Fruit fly (Drosophila melanogaster) whole organism, embryonic: Measurements from ENCODE around the gene CG31365.

Experiments used
- Atf6 ChIP-seq: fragments of 200-800 bp; sonication (Bioruptor generic); IDR thresholded peaks from 2 replicates; pipeline ENCODE4 v1.3.6; 2022; ENCODE audit warnings: missing biosample characterization, missing genetic modification characterization
- Bgb ChIP-seq: fragments of 200-800 bp; sonication (Bioruptor generic); IDR thresholded peaks from 2 replicates; pipeline ENCODE4 v1.3.6; 2022; ENCODE audit warnings: missing biosample characterization, missing genetic modification characterization; ENCODE audit not compliant: partially characterized antibody
- CG10979 ChIP-seq: fragments of 200-800 bp; sonication (Bioruptor generic); optimal IDR thresholded peaks from 2 replicates; lab custom pipeline; 2018; ENCODE audit warnings: missing biosample characterization, mild to moderate bottlenecking, missing genetic modification characterization, moderate library complexity
- CG12104 ChIP-seq: fragments of 200-800 bp; sonication (Bioruptor generic); optimal IDR thresholded peaks from 3 replicates; lab custom pipeline; 2016; ENCODE audit warnings: missing biosample characterization, missing genetic modification characterization
- CG13123 ChIP-seq: fragments of 200-800 bp; sonication (Bioruptor generic); optimal IDR thresholded peaks from 2 replicates; lab custom pipeline; 2016; ENCODE audit warnings: missing biosample characterization, missing genetic modification characterization
- CG14441 ChIP-seq: fragments of 200-800 bp; sonication (Bioruptor generic); IDR thresholded peaks from 2 replicates; pipeline ENCODE4 v1.3.6; 2022; ENCODE audit warnings: missing biosample characterization, missing genetic modification characterization
- CG15696 ChIP-seq: fragments of 200-800 bp; sonication (Bioruptor generic); optimal IDR thresholded peaks from 2 replicates; lab custom pipeline; 2019; ENCODE audit warnings: missing biosample characterization, mild to moderate bottlenecking, missing genetic modification characterization, moderate library complexity
- CG2116 ChIP-seq: fragments of 200-800 bp; sonication (Bioruptor generic); optimal IDR thresholded peaks from 3 replicates; lab custom pipeline; 2018; ENCODE audit warnings: missing biosample characterization, mild to moderate bottlenecking, missing genetic modification characterization
- CG2712 ChIP-seq: fragments of 200-800 bp; optimal IDR thresholded peaks from 3 replicates; lab custom pipeline; 2019; ENCODE audit warnings: missing biosample characterization, mild to moderate bottlenecking, missing genetic modification characterization, moderate library complexity
- CG30403 ChIP-seq: fragments of 200-800 bp; sonication (Bioruptor generic); optimal IDR thresholded peaks from 3 replicates; lab custom pipeline; 2016; ENCODE audit warnings: missing biosample characterization, missing genetic modification characterization
- CG32532 ChIP-seq: fragments of 200-800 bp; sonication (Bioruptor generic); IDR thresholded peaks from 2 replicates; pipeline ENCODE4 v1.3.6; 2022; ENCODE audit warnings: missing biosample characterization, missing genetic modification characterization
- CG3995 ChIP-seq: fragments of 200-800 bp; sonication (Bioruptor generic); optimal IDR thresholded peaks from 3 replicates; lab custom pipeline; 2016; ENCODE audit warnings: missing biosample characterization, missing genetic modification characterization
- CG4404 ChIP-seq: fragments of 200-800 bp; sonication (Bioruptor generic); IDR thresholded peaks from 2 replicates; pipeline ENCODE4 v1.3.6; 2022; ENCODE audit warnings: missing biosample characterization, missing genetic modification characterization
- CG5180 ChIP-seq: fragments of 200-800 bp; sonication (Bioruptor generic); optimal IDR thresholded peaks from 3 replicates; lab custom pipeline; 2017; ENCODE audit warnings: missing biosample characterization, missing genetic modification characterization, mild to moderate bottlenecking, moderate library complexity, missing genetic modification reagents
- CG5953 ChIP-seq: fragments of 200-800 bp; sonication (Bioruptor generic); IDR thresholded peaks from 2 replicates; pipeline ENCODE4 v1.3.6; 2022; ENCODE audit warnings: missing biosample characterization, missing genetic modification characterization
- CG7357 ChIP-seq: fragments of 200-800 bp; sonication (Bioruptor generic); IDR thresholded peaks from 3 replicates; pipeline ENCODE4 v1.3.6; 2022; ENCODE audit warnings: missing biosample characterization, missing genetic modification characterization
- CG8281 ChIP-seq: fragments of 200-800 bp; sonication (Bioruptor generic); optimal IDR thresholded peaks from 2 replicates; lab custom pipeline; 2018; ENCODE audit warnings: missing biosample characterization, mild to moderate bottlenecking, missing genetic modification characterization, moderate library complexity
- CG8359 ChIP-seq: fragments of 200-800 bp; sonication (Bioruptor generic); optimal IDR thresholded peaks from 2 replicates; lab custom pipeline; 2017; ENCODE audit warnings: missing biosample characterization, mild to moderate bottlenecking, missing genetic modification characterization, borderline replicate concordance
- CG9817 ChIP-seq: fragments of 200-800 bp; sonication (Bioruptor generic); optimal IDR thresholded peaks from 2 replicates; lab custom pipeline; 2018; ENCODE audit warnings: missing biosample characterization, mild to moderate bottlenecking, missing genetic modification characterization, moderate library complexity
- Camta ChIP-seq: fragments of 200-800 bp; sonication (Bioruptor generic); optimal IDR thresholded peaks from 2 replicates; lab custom pipeline; 2016; ENCODE audit warnings: missing biosample characterization, missing genetic modification characterization
- D19A ChIP-seq: fragments of 200-800 bp; optimal IDR thresholded peaks from 3 replicates; lab custom pipeline; 2019; ENCODE audit warnings: missing biosample characterization, mild to moderate bottlenecking, missing genetic modification characterization, moderate library complexity
- Elba2 ChIP-seq: fragments of 200-800 bp; sonication (Bioruptor generic); optimal IDR thresholded peaks from 3 replicates; lab custom pipeline; 2016; ENCODE audit warnings: missing biosample characterization, missing genetic modification characterization
- Gsc ChIP-seq: fragments of 200-800 bp; sonication (Bioruptor generic); IDR thresholded peaks from 2 replicates; pipeline ENCODE4 v1.3.6; 2022; ENCODE audit warnings: missing biosample characterization, missing genetic modification characterization
- Hey ChIP-seq: fragments of 200-800 bp; sonication (Bioruptor generic); optimal IDR thresholded peaks from 3 replicates; lab custom pipeline; 2018; ENCODE audit warnings: missing biosample characterization, mild to moderate bottlenecking, missing genetic modification characterization
- Lpt ChIP-seq: fragments of >200 bp; optimal IDR thresholded peaks from 2 replicates; lab custom pipeline; 2018; ENCODE audit warnings: missing biosample characterization, missing genetic modification characterization
- Meics ChIP-seq: fragments of 200-800 bp; sonication (Bioruptor generic); optimal IDR thresholded peaks from 2 replicates; lab custom pipeline; 2017; ENCODE audit warnings: missing biosample characterization, mild to moderate bottlenecking, missing genetic modification characterization
- Neu2 ChIP-seq: fragments of 200-800 bp; sonication (Bioruptor generic); optimal IDR thresholded peaks from 3 replicates; lab custom pipeline; 2016; ENCODE audit warnings: missing biosample characterization, missing genetic modification characterization, borderline replicate concordance
- Pdp1 ChIP-seq, 2 experiments: fragments of 200-800 bp; sonication (Bioruptor generic); optimal IDR thresholded peaks; 3 replicates each; lab custom pipeline; 2016; ENCODE audit warnings: missing biosample characterization in 2 of 2, missing genetic modification characterization in 2 of 2, mild to moderate bottlenecking in 1 of 2, moderate library complexity in 1 of 2
- Rfx ChIP-seq: fragments of 200-800 bp; sonication (Bioruptor generic); IDR thresholded peaks from 2 replicates; pipeline ENCODE4 v1.3.6; 2022; ENCODE audit warnings: missing biosample characterization, missing genetic modification characterization
- Trl ChIP-seq, 3 experiments: fragments of >200 bp in 2 of 3; fragments of 200-800 bp in 1 of 3; sonication (Bioruptor generic) in 1 of 3; optimal IDR thresholded peaks; 2 replicates in 1 of 3; 3 replicates in 2 of 3; lab custom pipeline; 2016 to 2017; ENCODE audit warnings: missing biosample characterization in 1 of 3, missing genetic modification characterization in 1 of 3
- ab ChIP-seq: fragments of 200-800 bp; sonication (Bioruptor generic); optimal IDR thresholded peaks from 2 replicates; lab custom pipeline; 2016; ENCODE audit warnings: missing biosample characterization, missing genetic modification characterization
- abd-A ChIP-seq: fragments of 200-800 bp; sonication (Bioruptor generic); optimal IDR thresholded peaks from 3 replicates; lab custom pipeline; 2019; ENCODE audit warnings: missing biosample characterization, mild to moderate bottlenecking, missing genetic modification characterization, moderate library complexity
- bowl ChIP-seq: fragments of 200-800 bp; sonication (Bioruptor generic); IDR thresholded peaks from 2 replicates; pipeline ENCODE4 v1.3.6; 2022; ENCODE audit warnings: missing biosample characterization, missing genetic modification characterization
- cato ChIP-seq: fragments of 200-800 bp; sonication (Bioruptor generic); optimal IDR thresholded peaks from 2 replicates; lab custom pipeline; 2016; ENCODE audit warnings: missing biosample characterization, missing genetic modification characterization, borderline replicate concordance
- gsb ChIP-seq: fragments of 200-800 bp; sonication (Bioruptor generic); IDR thresholded peaks from 2 replicates; pipeline ENCODE4 v1.3.6; 2022; ENCODE audit warnings: missing biosample characterization, missing genetic modification characterization
- lmd ChIP-seq: fragments of 200-800 bp; sonication (Bioruptor generic); IDR thresholded peaks from 2 replicates; pipeline ENCODE4 v1.3.6; 2022; ENCODE audit warnings: missing biosample characterization, missing genetic modification characterization
- maf-S ChIP-seq: fragments of 200-800 bp; sonication (Bioruptor generic); optimal IDR thresholded peaks from 2 replicates; lab custom pipeline; 2016; ENCODE audit warnings: missing biosample characterization, missing genetic modification characterization
- onecut ChIP-seq: fragments of 200-800 bp; sonication (Bioruptor generic); IDR thresholded peaks from 2 replicates; pipeline ENCODE4 v1.3.6; 2022; ENCODE audit warnings: missing biosample characterization, missing genetic modification characterization
- org-1 ChIP-seq: fragments of 200-800 bp; sonication (Bioruptor generic); optimal IDR thresholded peaks from 2 replicates; lab custom pipeline; 2017; ENCODE audit warnings: missing biosample characterization, missing genetic modification characterization
- peb ChIP-seq: fragments of 200-800 bp; sonication (Bioruptor generic); IDR thresholded peaks from 2 replicates; pipeline ENCODE4 v1.3.6; 2022; ENCODE audit warnings: missing biosample characterization, missing genetic modification characterization
- pita ChIP-seq: fragments of 200-800 bp; sonication (Bioruptor generic); optimal IDR thresholded peaks from 2 replicates; lab custom pipeline; 2017; ENCODE audit warnings: missing biosample characterization, mild to moderate bottlenecking, missing genetic modification characterization
- prd ChIP-seq, 3 experiments: fragments of >200 bp in 2 of 3; fragments of 200-800 bp in 1 of 3; sonication (Bioruptor generic) in 1 of 3; optimal IDR thresholded peaks in 2 of 3; IDR thresholded peaks in 1 of 3; 2 replicates in 2 of 3; 3 replicates in 1 of 3; pipeline versions ENCODE4 v1.3.6 to Lab custom; 2017 to 2022; ENCODE audit warnings: missing biosample characterization in 1 of 3, missing genetic modification characterization in 1 of 3
- pros ChIP-seq: fragments of 200-800 bp; sonication (Bioruptor generic); optimal IDR thresholded peaks from 3 replicates; lab custom pipeline; 2019; ENCODE audit warnings: missing biosample characterization, mild to moderate bottlenecking, missing genetic modification characterization, moderate library complexity
- row ChIP-seq: fragments of 200-800 bp; sonication (Bioruptor generic); IDR thresholded peaks from 3 replicates; pipeline ENCODE4 v1.3.6; 2022; ENCODE audit warnings: missing biosample characterization, missing genetic modification characterization
- run ChIP-seq: fragments of 200-800 bp; sonication (Bioruptor generic); optimal IDR thresholded peaks from 3 replicates; lab custom pipeline; 2018; ENCODE audit warnings: missing biosample characterization, mild to moderate bottlenecking, missing genetic modification characterization
- salm ChIP-seq: fragments of 200-800 bp; sonication (Bioruptor generic); optimal IDR thresholded peaks from 2 replicates; lab custom pipeline; 2018; ENCODE audit warnings: missing biosample characterization, mild to moderate bottlenecking, missing genetic modification characterization
- tll ChIP-seq, 2 experiments: fragments of 200-800 bp in 1 of 2; fragments of >200 bp in 1 of 2; sonication (Bioruptor generic) in 1 of 2; optimal IDR thresholded peaks; 2 replicates each; lab custom pipeline; 2017 to 2019; ENCODE audit warnings: missing biosample characterization in 2 of 2, missing genetic modification characterization in 2 of 2, mild to moderate bottlenecking in 1 of 2, moderate library complexity in 1 of 2
- zen ChIP-seq: fragments of 200-800 bp; sonication (Bioruptor generic); optimal IDR thresholded peaks from 3 replicates; lab custom pipeline; 2018; ENCODE audit warnings: missing biosample characterization, mild to moderate bottlenecking, missing genetic modification characterization, moderate library complexity
- zfh1 ChIP-seq: fragments of 200-800 bp; sonication (Bioruptor generic); IDR thresholded peaks from 3 replicates; pipeline ENCODE4 v1.3.6; 2022; ENCODE audit warnings: missing biosample characterization, missing genetic modification characterization
- zfh2 ChIP-seq: fragments of 200-800 bp; sonication (Bioruptor generic); optimal IDR thresholded peaks from 2 replicates; lab custom pipeline; 2016; ENCODE audit warnings: missing biosample characterization, missing genetic modification characterization

The CG31365 gene

dm6 chr3R:23145681-23146080 is 19.5 kb upstream of the CG31365 start:
- no peak for TF ChIP-seq CG5953 (GFP tag; lab: Robert Waterston, UW)
- TF ChIP-seq Rfx (GFP tag; lab: Robert Waterston, UW): no peak
- no peak for TF ChIP-seq CG5180
- TF ChIP-seq lmd (GFP tag; lab: Robert Waterston, UW): no peak
- TF ChIP-seq Hey: no peak
- no peak for TF ChIP-seq CG13123 (GFP tag; lab: Kevin White, UChicago)
- TF ChIP-seq CG3995 (GFP tag; lab: Kevin White, UChicago): no peak
- TF ChIP-seq bowl (GFP tag; lab: Robert Waterston, UW): no peak
- peak; percentile 33 for TF ChIP-seq zen (tag; lab: Kevin White, UChicago)
- no peak for TF ChIP-seq Lpt (GFP tag; lab: Kevin White, UChicago)
- no peak for TF ChIP-seq onecut (GFP tag; lab: Robert Waterston, UW)
- TF ChIP-seq CG14441 (GFP tag; lab: Robert Waterston, UW): no peak
- no peak for TF ChIP-seq CG12104 (GFP tag; lab: Kevin White, UChicago)
- no peak for TF ChIP-seq Trl (optimal IDR thresholded peaks at IDR 0.05; lab: Kevin White, UChicago)
- no peak for TF ChIP-seq Trl (GFP tag; optimal IDR thresholded peaks at IDR 0.05; lab: Kevin White, UChicago)
- TF ChIP-seq Elba2 (GFP tag; lab: Kevin White, UChicago): no peak
- peak; percentile 94 for TF ChIP-seq Neu2 (GFP tag; lab: Kevin White, UChicago)
- TF ChIP-seq abd-A (tag; lab: Kevin White, UChicago): no peak
- no peak for TF ChIP-seq CG32532 (GFP tag; lab: Robert Waterston, UW)
- TF ChIP-seq CG7357 (GFP tag; lab: Robert Waterston, UW): no peak
- no peak for TF ChIP-seq Bgb
- no peak for TF ChIP-seq zfh2 (GFP tag; lab: Kevin White, UChicago)
- TF ChIP-seq pita (GFP tag; lab: Kevin White, UChicago): no peak
- TF ChIP-seq CG2116 (GFP tag; lab: Kevin White, UChicago): no peak
- TF ChIP-seq salm: no peak
- TF ChIP-seq CG15696: no peak
- TF ChIP-seq tll (GFP tag; optimal IDR thresholded peaks at IDR 0.05; lab: Kevin White, UChicago): peak in 1 of 2 experiments; percentile 0

dm6 chr3R:23144654-23145053 is 18.4 kb upstream of the CG31365 start:
- TF ChIP-seq ab (GFP tag; lab: Kevin White, UChicago) (no peak), peb (no peak), D19A (tag; lab: Kevin White, UChicago) (peak; percentile 52), CG32532 (GFP tag; lab: Robert Waterston, UW) (no peak), CG30403 (no peak), row (GFP tag; lab: Robert Waterston, UW) (peak; percentile 51; the same call in 1 of the 3 replicates), Gsc (GFP tag; lab: Robert Waterston, UW) (no peak), zfh1 (GFP tag; lab: Robert Waterston, UW) (no peak), CG2712 (tag; lab: Kevin White, UChicago) (peak; percentile 29), gsb (no peak), cato (GFP tag; lab: Kevin White, UChicago) (no peak), pros (GFP tag; lab: Kevin White, UChicago) (no peak), prd (optimal IDR thresholded peaks at IDR 0.05; lab: Kevin White, UChicago) (no peak), prd (GFP tag; IDR thresholded peaks at IDR 0.05; lab: Robert Waterston, UW) (peak; percentile 26; the same call in 1 of the 3 replicates), run (tag; lab: Kevin White, UChicago) (no peak), CG4404 (GFP tag; lab: Robert Waterston, UW) (no peak), CG5953 (GFP tag; lab: Robert Waterston, UW) (no peak), CG8281 (tag; lab: Kevin White, UChicago) (no peak), org-1 (GFP tag; lab: Kevin White, UChicago) (no peak), Camta (GFP tag; lab: Kevin White, UChicago) (no peak), Pdp1 (GFP tag; optimal IDR thresholded peaks at IDR 0.05; lab: Kevin White, UChicago) (peak in 1 of 2 experiments; percentile 29), CG10979 (no peak), Atf6 (GFP tag; lab: Robert Waterston, UW) (no peak), Meics (GFP tag; lab: Kevin White, UChicago) (no peak), CG8359 (GFP tag; lab: Kevin White, UChicago) (no peak), maf-S (no peak), CG9817 (tag; lab: Kevin White, UChicago) (no peak)
